Worm (Caenorhabditis elegans): Measurements from ENCODE around the gene Y38F1A.4.

Y38F1A.4 gene

DNA sequence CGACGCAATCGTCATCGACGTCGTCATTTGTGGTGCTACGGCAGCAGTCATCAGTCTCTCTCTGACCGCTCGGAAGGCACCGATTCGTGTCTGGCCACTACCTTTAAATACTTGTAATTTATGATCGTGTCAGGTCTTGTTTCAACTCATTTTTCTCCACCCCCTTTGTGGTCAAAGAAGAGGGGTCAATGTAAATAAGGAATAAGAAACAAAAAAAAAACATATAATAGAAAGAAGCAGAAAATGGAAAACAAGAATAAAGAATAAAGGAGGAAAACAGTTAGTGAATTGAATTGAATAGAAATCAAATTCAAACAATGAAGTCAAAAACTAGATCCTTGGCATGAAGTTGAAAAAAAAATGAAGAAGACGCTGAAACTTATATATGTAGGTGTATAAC is 31.2 kb upstream of the Y38F1A.4 start, which contains the start of gene Y38F1A.8:
Gene Y38F1A.8 (minus strand): TSS at position 101 of the 400 bp plus-strand sequence.
- no peak for TF ChIP-seq zip-8 (tag; optimal IDR thresholded peaks at IDR 0.05)
- TF ChIP-seq ceh-39 (tag; optimal IDR thresholded peaks at IDR 0.05) = no peak
- no peak for TF ChIP-seq sptf-1 (tag; optimal IDR thresholded peaks at IDR 0.05)

DNA sequence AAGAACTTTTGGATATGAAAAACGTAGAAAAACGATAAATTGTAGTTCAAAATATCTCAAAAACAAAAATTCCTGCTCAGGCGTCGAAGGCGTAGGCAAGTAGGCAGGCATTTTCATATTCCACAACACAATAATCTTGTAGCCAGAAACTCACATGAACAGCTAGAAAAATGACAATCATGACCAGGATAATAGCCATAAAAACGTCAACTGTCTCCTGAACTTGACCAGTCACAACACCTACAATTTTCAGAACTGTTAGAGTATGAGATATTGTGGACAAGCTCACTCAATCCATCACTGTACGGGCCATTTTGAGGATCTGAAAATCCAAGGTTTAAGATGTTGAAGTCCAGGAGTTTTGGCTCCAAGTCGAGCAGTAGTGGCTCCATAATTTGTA is 27.9 kb upstream of the Y38F1A.4 start, which contains the start of gene Y38F1A.7:
Gene Y38F1A.7 (minus strand): TSS at position 392 of the 400 bp plus-strand sequence.
- TF ChIP-seq ztf-11 (tag; optimal IDR thresholded peaks at IDR 0.05) (no peak), drap-1 (GFP tag; optimal IDR thresholded peaks at IDR 0.05) (no peak), elt-3 (tag; optimal IDR thresholded peaks at IDR 0.05) (no peak), ces-1 (GFP tag; optimal IDR thresholded peaks at IDR 0.05) (no peak), ceh-43 (GFP tag; optimal IDR thresholded peaks at IDR 0.05) (no peak), M03D4.4 (tag; optimal IDR thresholded peaks at IDR 0.05) (no peak), unc-39 (tag; optimal IDR thresholded peaks at IDR 0.05) (no peak), hlh-1 (tag; optimal IDR thresholded peaks at IDR 0.05) (no peak), flh-1 (GFP tag; optimal IDR thresholded peaks at IDR 0.05) (no peak), nhr-2 (tag; optimal IDR thresholded peaks at IDR 0.05) (no peak), blmp-1 (tag; optimal IDR thresholded peaks at IDR 0.05) (no peak), unc-62 (GFP tag; optimal IDR thresholded peaks at IDR 0.05) (no peak), nhr-76 (tag; optimal IDR thresholded peaks at IDR 0.05) (no peak), pha-4 (tag; optimal IDR thresholded peaks at IDR 0.05) (no peak), bed-3 (GFP tag; optimal IDR thresholded peaks at IDR 0.05) (no peak), lsy-2 (tag; optimal IDR thresholded peaks at IDR 0.05) (no peak), ham-2 (GFP tag; optimal IDR thresholded peaks at IDR 0.05) (no peak)

DNA sequence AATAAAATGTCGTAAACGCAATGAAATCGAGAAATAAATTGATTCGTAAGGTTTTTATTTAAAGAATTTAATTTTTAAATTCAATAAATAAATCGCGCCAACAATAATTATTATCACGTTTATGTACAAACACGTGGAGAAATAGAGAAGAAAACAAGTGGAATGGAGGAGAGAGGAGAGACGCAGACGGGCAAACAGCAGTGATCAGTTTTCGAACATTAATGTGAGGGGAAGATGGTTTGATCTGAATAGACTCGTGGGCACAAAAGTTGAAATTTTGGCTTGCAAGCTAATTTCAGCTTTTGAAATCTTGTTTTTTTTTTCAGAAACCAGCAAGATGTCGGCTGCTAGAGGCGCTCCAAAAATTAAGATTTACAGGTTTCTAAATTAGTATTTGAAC is 26.7 kb upstream of the Y38F1A.4 start, which contains the start of gene hphd-1:
Gene hphd-1 (minus strand): TSS at position 323 of the 400 bp plus-strand sequence.
- TF ChIP-seq nhr-76 (tag; optimal IDR thresholded peaks at IDR 0.05) = no peak
- no peak for TF ChIP-seq bed-3 (GFP tag; optimal IDR thresholded peaks at IDR 0.05)
- TF ChIP-seq nhr-12 (tag; optimal IDR thresholded peaks at IDR 0.05) = no peak
- no peak for TF ChIP-seq tbx-8 (GFP tag; optimal IDR thresholded peaks at IDR 0.05)
- TF ChIP-seq zip-8 (tag; optimal IDR thresholded peaks at IDR 0.05) = no peak
- no peak for TF ChIP-seq pha-4 (tag; optimal IDR thresholded peaks at IDR 0.05)
- TF ChIP-seq lin-13 (tag; optimal IDR thresholded peaks at IDR 0.05) = no peak
- no peak for TF ChIP-seq hlh-1 (tag; optimal IDR thresholded peaks at IDR 0.05)
- no peak for TF ChIP-seq unc-120 (tag; optimal IDR thresholded peaks at IDR 0.05; ENCODE audit: poor library complexity, severe bottlenecking)
- TF ChIP-seq snpc-4 (tag; optimal IDR thresholded peaks at IDR 0.05) = no peak
- TF ChIP-seq mab-5 (tag; optimal IDR thresholded peaks at IDR 0.05) = no peak
- no peak for TF ChIP-seq elt-3 (tag; optimal IDR thresholded peaks at IDR 0.05)
- TF ChIP-seq ham-2 (GFP tag; optimal IDR thresholded peaks at IDR 0.05) = no peak
- TF ChIP-seq elt-1 (tag; optimal IDR thresholded peaks at IDR 0.05; ENCODE audit: borderline replicate concordance, insufficient read depth) = no peak
- no peak for TF ChIP-seq sptf-1 (tag; optimal IDR thresholded peaks at IDR 0.05)
- TF ChIP-seq nhr-2 (tag; optimal IDR thresholded peaks at IDR 0.05) = no peak
- TF ChIP-seq ztf-11 (tag; optimal IDR thresholded peaks at IDR 0.05) = no peak
- no peak for TF ChIP-seq M03D4.4 (tag; optimal IDR thresholded peaks at IDR 0.05)
- no peak for TF ChIP-seq ces-1 (GFP tag; optimal IDR thresholded peaks at IDR 0.05)

DNA sequence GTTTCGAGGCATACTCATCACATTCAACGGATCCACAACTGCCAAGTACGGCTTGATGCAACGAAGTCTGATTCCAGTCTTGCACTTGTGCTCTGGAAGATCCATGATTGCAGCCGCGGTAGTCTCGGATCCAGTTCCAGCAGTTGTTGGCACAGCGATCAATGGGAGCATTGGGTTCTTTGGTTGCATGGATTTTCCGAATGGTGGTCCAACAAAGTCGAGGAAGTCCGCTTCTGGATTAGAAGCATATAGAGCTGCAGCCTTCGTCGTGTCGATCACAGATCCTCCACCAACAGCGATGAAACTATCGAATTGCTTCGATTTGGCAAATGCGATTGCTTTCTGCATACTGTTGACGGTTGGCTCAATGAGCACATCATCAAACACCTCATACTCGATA is 25.8 kb upstream of the Y38F1A.4 start:
- TF ChIP-seq lin-32 (GFP tag; optimal IDR thresholded peaks at IDR 0.05) = no peak
- TF ChIP-seq unc-62 (GFP tag; optimal IDR thresholded peaks at IDR 0.05) = no peak

DNA sequence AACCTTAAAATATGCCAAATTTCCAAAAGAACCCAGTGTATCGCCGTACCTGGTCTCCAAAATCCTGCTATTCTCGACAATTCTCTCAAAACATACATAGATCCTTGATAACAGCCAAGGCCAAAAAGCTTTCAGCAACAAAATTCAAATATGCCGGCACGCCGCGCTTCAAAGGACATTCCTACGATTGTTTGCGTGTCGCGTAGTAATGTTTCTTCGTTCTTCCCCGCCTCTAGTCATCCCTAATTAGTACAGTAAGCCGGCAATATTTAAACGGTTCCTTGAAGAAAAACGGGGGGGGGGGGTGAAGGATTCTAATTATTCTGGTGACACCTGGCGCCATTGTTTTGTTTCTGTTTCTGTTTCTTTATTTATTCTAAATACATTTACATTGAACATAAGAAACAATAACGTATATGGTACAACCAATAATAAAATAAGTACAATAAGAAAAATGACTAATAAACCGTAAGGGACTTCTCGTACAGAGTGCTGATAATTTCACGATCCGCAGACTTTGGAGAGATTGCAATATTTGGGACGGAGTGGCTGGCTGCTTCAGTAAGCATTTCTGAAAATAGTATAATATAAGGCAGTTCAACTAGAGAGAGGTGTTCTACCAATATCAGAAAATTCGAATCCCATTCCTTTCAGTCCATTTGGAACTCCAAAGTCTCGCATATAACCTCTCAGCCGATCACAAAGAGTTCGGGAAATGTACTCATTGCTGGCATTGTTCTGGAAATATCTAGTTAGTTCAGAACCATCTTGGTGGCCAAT is 24.7 kb upstream of the Y38F1A.4 start:
- TF ChIP-seq ceh-83 (GFP tag; optimal IDR thresholded peaks at IDR 0.05) = no peak
- TF ChIP-seq ceh-43 (GFP tag; optimal IDR thresholded peaks at IDR 0.05) = no peak
- no peak for TF ChIP-seq mep-1 (tag; optimal IDR thresholded peaks at IDR 0.05)
- TF ChIP-seq nhr-28 (tag; optimal IDR thresholded peaks at IDR 0.05) = no peak
- no peak for TF ChIP-seq nhr-237 (tag; optimal IDR thresholded peaks at IDR 0.05)
- TF ChIP-seq elt-1 (tag; optimal IDR thresholded peaks at IDR 0.05; ENCODE audit: borderline replicate concordance, insufficient read depth) = no peak
- TF ChIP-seq tbx-8 (GFP tag; optimal IDR thresholded peaks at IDR 0.05) = no peak
